Worm (Caenorhabditis elegans) whole organism, L4/young adult: ENCODE measurements around the gene rpc-2.

ENCODE experiments used
- W03F9.2 ChIP-seq: fragments of 150-350 bp; optimal IDR thresholded peaks from 2 replicates; lab custom pipeline; 2014; ENCODE audit warnings: missing biosample characterization, missing genetic modification characterization
- dao-5 ChIP-seq: sonication (generic microtip); optimal IDR thresholded peaks from 2 replicates; lab custom pipeline; 2016; ENCODE audit warnings: missing genotype, missing genetic modification characterization, moderate library complexity, missing compliant biosample characterization
- him-1 ChIP-seq: sonication (generic microtip); optimal IDR thresholded peaks from 2 replicates; lab custom pipeline; 2016; ENCODE audit warnings: missing genotype, missing genetic modification reagents, missing genetic modification characterization, missing compliant biosample characterization

ce11 chrIII:5553098-5553497 lies 4.1 kb upstream of the rpc-2 start:
- TF ChIP-seq dao-5 (no peak), him-1 (no peak), W03F9.2 (tag; lab: Kevin White, UChicago) (no peak)
